Worm (Caenorhabditis elegans) whole organism, young adult: ENCODE data around the gene F26F4.9.

Experiments
- B0261.1 ChIP-seq: sonication (generic microtip); optimal IDR thresholded peaks from 2 replicates; lab custom pipeline; 2016; ENCODE audit warnings: mild to moderate bottlenecking, missing genetic modification characterization, moderate library complexity, missing compliant biosample characterization
- B0336.3 ChIP-seq: fragments of 200-800 bp; sonication (Bioruptor generic); IDR thresholded peaks from 2 replicates; pipeline ENCODE4 v1.3.6; 2022; ENCODE audit warnings: missing genetic modification characterization, missing compliant biosample characterization
- nhr-80 ChIP-seq: sonication (generic microtip); optimal IDR thresholded peaks from 2 replicates; lab custom pipeline; 2016; ENCODE audit warnings: missing genetic modification characterization, missing compliant biosample characterization
- snpc-4 ChIP-seq, 5 experiments: fragments of 150-350 bp in 1 of 5; sonication (generic microtip) in 4 of 5; optimal IDR thresholded peaks; 2 replicates each; lab custom pipeline; 2014 to 2018; ENCODE audit warnings: missing genetic modification characterization in 5 of 5, missing biosample characterization in 3 of 5, antibody characterized with exemption in 2 of 5, mild to moderate bottlenecking in 2 of 5, missing compliant biosample characterization in 2 of 5, missing genotype in 2 of 5, moderate library complexity in 2 of 5, missing genetic modification reagents in 1 of 5

DNA sequence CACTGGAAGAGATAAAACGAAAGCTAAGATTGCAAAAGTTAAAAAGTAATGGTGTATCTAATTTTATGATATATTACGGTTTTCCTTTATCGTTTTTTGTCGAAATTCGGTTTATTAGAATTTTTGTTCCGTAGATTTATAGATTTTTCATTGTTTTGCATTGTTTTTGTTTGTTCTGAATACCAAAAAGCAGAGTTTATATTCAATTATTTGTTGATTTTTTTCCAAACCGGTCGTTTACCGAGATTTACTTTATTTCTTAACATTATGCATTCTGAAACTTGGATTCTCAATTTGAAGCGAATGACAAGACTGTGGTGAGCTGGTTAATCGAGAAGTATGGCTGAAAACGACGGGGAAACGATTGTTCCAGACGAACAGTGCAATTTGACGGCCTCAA, 24.7 kb upstream of the F26F4.9 start, which contains the start of gene fsn-1:
- no peak for TF ChIP-seq nhr-80 (tag; lab: Kevin White, UChicago)
- no peak for TF ChIP-seq B0336.3
- no peak for TF ChIP-seq snpc-4 (GFP tag; optimal IDR thresholded peaks at IDR 0.05; lab: Kevin White, UChicago)
- no peak for TF ChIP-seq snpc-4 (tag; optimal IDR thresholded peaks at IDR 0.05; lab: Kevin White, UChicago)
- TF ChIP-seq B0261.1 (tag; lab: Kevin White, UChicago): no peak
